Fruit fly (Drosophila melanogaster) whole organism: ENCODE data around the gene CG10903.

Experiments used
- pan ChIP-seq: fragments of >200 bp; optimal IDR thresholded peaks from 2 replicates; lab custom pipeline; 2017
- usp ChIP-seq: fragments of >200 bp; optimal IDR thresholded peaks from 2 replicates; lab custom pipeline; 2017; ENCODE audit warnings: missing biosample characterization, missing genetic modification characterization, mixed read lengths

- TF ChIP-seq usp (GFP tag; lab: Kevin White, UChicago) (no peak), pan (lab: Kevin White, UChicago) (no peak)
Measured at dm6 chr3R:8027203-8027688, 3.0 kb upstream of the CG10903 start.
